Fruit fly (Drosophila melanogaster) Kc167 (cell line): ENCODE results near the gene blot.

Source experiments
- Sin3A ChIP-seq: fragments of >200 bp; optimal IDR thresholded peaks from 2 replicates; lab custom pipeline; 2018; ENCODE audit warnings: missing external identifiers
- h ChIP-seq: fragments of >200 bp; optimal IDR thresholded peaks from 3 replicates; lab custom pipeline; 2018; ENCODE audit warnings: missing external identifiers

- TF ChIP-seq h (lab: Kevin White, UChicago) (no peak), Sin3A (no peak)
Observed at dm6 chr3L:17444569-17444968, 23.3 kb upstream of the blot start.
